Worm (Caenorhabditis elegans): ENCODE data around the gene ifd-2.

DNA sequence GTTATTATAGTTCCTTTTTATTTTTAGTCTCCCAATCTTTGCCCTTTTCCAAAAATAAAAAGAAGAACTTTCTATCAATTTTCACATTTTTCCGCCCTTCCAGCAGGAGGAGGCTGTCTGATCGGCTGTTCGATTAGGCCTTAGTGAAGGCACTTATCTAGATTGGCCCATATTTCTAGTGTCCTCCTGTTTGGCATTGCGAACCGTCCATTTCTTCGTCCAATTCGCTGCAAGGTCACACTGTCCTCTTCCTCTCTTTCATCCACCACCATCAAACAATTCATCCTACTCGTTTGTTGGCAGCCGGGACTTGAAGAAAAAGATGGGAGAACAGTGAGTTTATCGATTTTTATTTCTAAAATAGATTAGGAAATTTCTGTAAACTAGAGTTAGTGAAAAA lies 43.5 kb downstream of the ifd-2 start, which contains the start of gene T04G9.4:
- TF ChIP-seq pha-4 (tag; optimal IDR thresholded peaks at IDR 0.05) (no peak), nhr-28 (tag; optimal IDR thresholded peaks at IDR 0.05) (no peak), bed-3 (GFP tag; optimal IDR thresholded peaks at IDR 0.05) (no peak), elt-3 (tag; optimal IDR thresholded peaks at IDR 0.05) (no peak), mep-1 (tag; optimal IDR thresholded peaks at IDR 0.05) (no peak), lin-13 (tag; optimal IDR thresholded peaks at IDR 0.05) (no peak), nhr-12 (tag; optimal IDR thresholded peaks at IDR 0.05) (no peak)
